Fruit fly (Drosophila melanogaster): Measurements from ENCODE around the gene CG1105.

Gene CG1105

dm6 chr3R:7081972-7082371 is 15.0 kb upstream of the CG1105 start, which contains the start of gene Dpck (continued):
- TF ChIP-seq fd3F (GFP tag; optimal IDR thresholded peaks at IDR 0.05) (no peak), NFAT (GFP tag; IDR thresholded peaks at IDR 0.05) (no peak), fu2 (GFP tag; optimal IDR thresholded peaks at IDR 0.05) (no peak), Hmx (GFP tag; optimal IDR thresholded peaks at IDR 0.05) (no peak), NfI (GFP tag; optimal IDR thresholded peaks at IDR 0.05) (peak; percentile 5), CG4617 (GFP tag; optimal IDR thresholded peaks at IDR 0.05; ENCODE audit: borderline replicate concordance) (peak; percentile 64), CG6175 (GFP tag; IDR thresholded peaks at IDR 0.05) (no peak), H2.0 (GFP tag; IDR thresholded peaks at IDR 0.05) (no peak), MBD-R2 (GFP tag; IDR thresholded peaks at IDR 0.05) (peak; percentile 72), CG8089 (GFP tag; optimal IDR thresholded peaks at IDR 0.05) (no peak), Drgx (GFP tag; IDR thresholded peaks at IDR 0.05) (peak; percentile 45), gro (GFP tag; optimal IDR thresholded peaks at IDR 0.05) (peak; percentile 32), CG17328 (GFP tag; IDR thresholded peaks at IDR 0.05) (no peak), CG14014 (GFP tag; IDR thresholded peaks at IDR 0.05) (no peak), Bteb2 (GFP tag; optimal IDR thresholded peaks at IDR 0.05) (no peak), wdn (GFP tag; IDR thresholded peaks at IDR 0.05) (no peak), danr (GFP tag; IDR thresholded peaks at IDR 0.05) (no peak), CG9817 (tag; optimal IDR thresholded peaks at IDR 0.05) (no peak), fru (optimal IDR thresholded peaks at IDR 0.05) (no peak), CG3065 (GFP tag; optimal IDR thresholded peaks at IDR 0.05) (no peak), sug (tag; optimal IDR thresholded peaks at IDR 0.05) (peak; percentile 47), repo (GFP tag; optimal IDR thresholded peaks at IDR 0.05) (no peak), CG12659 (GFP tag; optimal IDR thresholded peaks at IDR 0.05) (peak; percentile 53), CG10147 (GFP tag; optimal IDR thresholded peaks at IDR 0.05) (no peak), B-H2 (GFP tag; optimal IDR thresholded peaks at IDR 0.05) (peak; percentile 22), ap (GFP tag; IDR thresholded peaks at IDR 0.05) (no peak), scrt (GFP tag; optimal IDR thresholded peaks at IDR 0.05) (peak; percentile 39), Elba2 (GFP tag; optimal IDR thresholded peaks at IDR 0.05) (no peak), CG1832 (GFP tag; optimal IDR thresholded peaks at IDR 0.05) (no peak), tll (GFP tag; optimal IDR thresholded peaks at IDR 0.05) (no peak), emc (GFP tag; optimal IDR thresholded peaks at IDR 0.05) (no peak), CG16779 (GFP tag; IDR thresholded peaks at IDR 0.05) (no peak), HLH54F (GFP tag; optimal IDR thresholded peaks at IDR 0.05) (no peak), CG2129 (GFP tag; IDR thresholded peaks at IDR 0.05; ENCODE audit: partially characterized antibody) (no peak), ttk (GFP tag; IDR thresholded peaks at IDR 0.05) (no peak), ash1 (GFP tag; optimal IDR thresholded peaks at IDR 0.05) (no peak), CG12391 (tag; optimal IDR thresholded peaks at IDR 0.05) (peak; percentile 49), Atf-2 (GFP tag; optimal IDR thresholded peaks at IDR 0.05) (peak; percentile 17), gsb-n (tag; optimal IDR thresholded peaks at IDR 0.05) (no peak), Hsf (GFP tag; optimal IDR thresholded peaks at IDR 0.05) (peak; percentile 25), ftz-f1 (GFP tag; optimal IDR thresholded peaks at IDR 0.05) (no peak), CG11723 (GFP tag; optimal IDR thresholded peaks at IDR 0.05) (peak; percentile 86), zf30C (GFP tag; optimal IDR thresholded peaks at IDR 0.05) (no peak), CG13123 (GFP tag; optimal IDR thresholded peaks at IDR 0.05) (no peak), Camta (GFP tag; optimal IDR thresholded peaks at IDR 0.05) (no peak), E2f2 (GFP tag; IDR thresholded peaks at IDR 0.05) (peak; percentile 52; the same call in 1 of the 2 replicates), Hr51 (GFP tag; optimal IDR thresholded peaks at IDR 0.05) (peak in 1 of 2 experiments; percentile 19), odd (GFP tag; optimal IDR thresholded peaks at IDR 0.05) (no peak), CG9215 (GFP tag; IDR thresholded peaks at IDR 0.05) (no peak), Adf1 (GFP tag; IDR thresholded peaks at IDR 0.05) (no peak), CG1647 (GFP tag; optimal IDR thresholded peaks at IDR 0.05) (no peak), Sox102F (GFP tag; optimal IDR thresholded peaks at IDR 0.05) (no peak), CG7271 (tag; optimal IDR thresholded peaks at IDR 0.05) (no peak)
